Fruit fly (Drosophila melanogaster) whole organism, adult: ENCODE data around the gene Fibp.
A peak's percentile ranks its signal among the peaks of the same experiment; 100 is the strongest.

Source experiments
- CG11617 ChIP-seq: fragments of 200-800 bp; sonication (Bioruptor generic); optimal IDR thresholded peaks from 2 replicates; lab custom pipeline; 2017; ENCODE audit warnings: mild to moderate bottlenecking, missing biosample characterization, missing genetic modification reagents, missing genetic modification characterization
- CG12768 ChIP-seq: fragments of 200-800 bp; sonication (Bioruptor generic); optimal IDR thresholded peaks from 2 replicates; lab custom pipeline; 2017; ENCODE audit warnings: missing biosample characterization, missing genetic modification characterization, mild to moderate bottlenecking, moderate library complexity, missing genetic modification reagents
- CG14711 ChIP-seq: fragments of 200-800 bp; sonication (Bioruptor generic); optimal IDR thresholded peaks from 2 replicates; lab custom pipeline; 2018; ENCODE audit warnings: missing biosample characterization, mild to moderate bottlenecking, missing genetic modification characterization, moderate library complexity
- CG1620 ChIP-seq: fragments of 200-800 bp; sonication (Bioruptor generic); optimal IDR thresholded peaks from 2 replicates; lab custom pipeline; 2016; ENCODE audit warnings: missing biosample characterization, missing genetic modification characterization
- CG33017 ChIP-seq: fragments of 200-800 bp; sonication (Bioruptor generic); optimal IDR thresholded peaks from 2 replicates; lab custom pipeline; 2018; ENCODE audit warnings: missing biosample characterization, mild to moderate bottlenecking, missing genetic modification characterization, moderate library complexity
- CG5204 ChIP-seq: fragments of 200-800 bp; sonication (Bioruptor generic); optimal IDR thresholded peaks from 2 replicates; lab custom pipeline; 2016; ENCODE audit warnings: missing biosample characterization, missing genetic modification characterization
- CG7045 ChIP-seq: fragments of 200-800 bp; sonication (Bioruptor generic); optimal IDR thresholded peaks from 2 replicates; lab custom pipeline; 2017; ENCODE audit warnings: missing biosample characterization, mild to moderate bottlenecking, missing genetic modification characterization
- CG7101 ChIP-seq: fragments of 200-800 bp; sonication (Bioruptor generic); optimal IDR thresholded peaks from 2 replicates; lab custom pipeline; 2018; ENCODE audit warnings: missing biosample characterization, mild to moderate bottlenecking, missing genetic modification characterization, moderate library complexity
- Clk ChIP-seq: fragments of 200-800 bp; sonication (Bioruptor generic); optimal IDR thresholded peaks from 2 replicates; lab custom pipeline; 2017; ENCODE audit warnings: missing biosample characterization, missing genetic modification characterization
- Crg-1 ChIP-seq: fragments of 200-800 bp; sonication (Bioruptor generic); optimal IDR thresholded peaks from 2 replicates; lab custom pipeline; 2016; ENCODE audit warnings: missing biosample characterization, missing genetic modification characterization
- Hr96 ChIP-seq: fragments of 200-800 bp; sonication (Bioruptor generic); optimal IDR thresholded peaks from 2 replicates; lab custom pipeline; 2016; ENCODE audit warnings: missing biosample characterization, missing genetic modification characterization
- Mnt ChIP-seq: fragments of 200-800 bp; sonication (Bioruptor generic); optimal IDR thresholded peaks from 2 replicates; lab custom pipeline; 2016; ENCODE audit warnings: missing biosample characterization, mild to moderate bottlenecking, missing genetic modification characterization
- bab1 ChIP-seq: fragments of 200-800 bp; sonication (Bioruptor generic); optimal IDR thresholded peaks from 3 replicates; lab custom pipeline; 2019; ENCODE audit warnings: missing biosample characterization, mild to moderate bottlenecking, missing genetic modification characterization, moderate library complexity
- cic ChIP-seq: fragments of 200-800 bp; sonication (Bioruptor generic); optimal IDR thresholded peaks from 2 replicates; lab custom pipeline; 2017; ENCODE audit warnings: missing biosample characterization, mild to moderate bottlenecking, missing genetic modification characterization, moderate library complexity
- cnc ChIP-seq, 2 experiments: fragments of >200 bp; optimal IDR thresholded peaks; 2 replicates each; lab custom pipeline; 2017
- kay ChIP-seq: fragments of 200-800 bp; sonication (Bioruptor generic); peaks from one replicate; lab custom pipeline; 2016; ENCODE audit warnings: missing biosample characterization, missing genetic modification characterization, borderline replicate concordance
- ovo ChIP-seq: fragments of 200-800 bp; sonication (Bioruptor generic); optimal IDR thresholded peaks from 2 replicates; lab custom pipeline; 2016; ENCODE audit warnings: missing biosample characterization, missing genetic modification characterization
- pad ChIP-seq: fragments of 200-800 bp; sonication (Bioruptor generic); optimal IDR thresholded peaks from 3 replicates; lab custom pipeline; 2017; ENCODE audit warnings: missing biosample characterization, missing genetic modification characterization, mild to moderate bottlenecking, moderate library complexity, missing genetic modification reagents
- tj ChIP-seq: fragments of 200-800 bp; sonication (Bioruptor generic); optimal IDR thresholded peaks from 3 replicates; lab custom pipeline; 2017; ENCODE audit warnings: missing biosample characterization, mild to moderate bottlenecking, missing genetic modification characterization, moderate library complexity
- toe ChIP-seq: fragments of 200-800 bp; sonication (Bioruptor generic); optimal IDR thresholded peaks from 2 replicates; lab custom pipeline; 2016; ENCODE audit warnings: missing biosample characterization, missing genetic modification characterization

Gene Fibp

dm6 chr3L:19817807-19818531 is at the start of gene Fibp, which contains the start of gene Deaf1:
Fibp (minus strand) TSS chr3L:19817967.
Deaf1 (plus strand) TSS chr3L:19818174.
- TF ChIP-seq Clk (GFP tag; lab: Kevin White, UChicago) (peak; percentile 66), CG33017 (peak; percentile 65), Hr96 (GFP tag; lab: Kevin White, UChicago) (peak; percentile 88), pad (GFP tag; lab: Kevin White, UChicago) (peak; percentile 59), Mnt (GFP tag; lab: Kevin White, UChicago) (peak; percentile 40), CG12768 (GFP tag; lab: Kevin White, UChicago) (peak; percentile 74), toe (GFP tag; lab: Kevin White, UChicago) (peak; percentile 94), Crg-1 (peak; percentile 81), bab1 (GFP tag; lab: Kevin White, UChicago) (peak; percentile 79), cnc (optimal IDR thresholded peaks at IDR 0.05; lab: Kevin White, UChicago) (no peak), ovo (GFP tag; lab: Kevin White, UChicago) (peak; percentile 76), cic (GFP tag; lab: Kevin White, UChicago) (no peak), kay (no peak), CG14711 (tag; lab: Kevin White, UChicago) (peak; percentile 96), tj (GFP tag; lab: Kevin White, UChicago) (peak; percentile 43), CG11617 (GFP tag; lab: Kevin White, UChicago) (peak; percentile 85), CG5204 (no peak), CG1620 (GFP tag; lab: Kevin White, UChicago) (peak; percentile 87), CG7045 (GFP tag; lab: Kevin White, UChicago) (peak; percentile 76), CG7101 (tag; lab: Kevin White, UChicago) (peak; percentile 80)

- TF ChIP-seq kay (peak; percentile 33), cnc (optimal IDR thresholded peaks at IDR 0.05; lab: Kevin White, UChicago) (no peak)
Measured at dm6 chr3L:19867238-19867637, 49.5 kb upstream of the Fibp start.

- TF ChIP-seq cnc (optimal IDR thresholded peaks at IDR 0.05; lab: Kevin White, UChicago) (no peak), CG1620 (GFP tag; lab: Kevin White, UChicago) (peak; percentile 4), CG7045 (GFP tag; lab: Kevin White, UChicago) (no peak), Crg-1 (peak; percentile 37), kay (no peak), CG7101 (tag; lab: Kevin White, UChicago) (peak; percentile 40), CG33017 (peak; percentile 16), bab1 (GFP tag; lab: Kevin White, UChicago) (peak; percentile 83), tj (GFP tag; lab: Kevin White, UChicago) (peak; percentile 73), Clk (GFP tag; lab: Kevin White, UChicago) (no peak), toe (GFP tag; lab: Kevin White, UChicago) (no peak), CG11617 (GFP tag; lab: Kevin White, UChicago) (peak; percentile 58), Hr96 (GFP tag; lab: Kevin White, UChicago) (peak; percentile 31), CG12768 (GFP tag; lab: Kevin White, UChicago) (peak; percentile 73), pad (GFP tag; lab: Kevin White, UChicago) (peak; percentile 44), Mnt (GFP tag; lab: Kevin White, UChicago) (peak; percentile 86), cic (GFP tag; lab: Kevin White, UChicago) (peak; percentile 25), CG5204 (no peak), ovo (GFP tag; lab: Kevin White, UChicago) (peak; percentile 65), CG14711 (tag; lab: Kevin White, UChicago) (no peak)
Measured at dm6 chr3L:19861215-19861614, 43.4 kb upstream of the Fibp start.

DNA sequence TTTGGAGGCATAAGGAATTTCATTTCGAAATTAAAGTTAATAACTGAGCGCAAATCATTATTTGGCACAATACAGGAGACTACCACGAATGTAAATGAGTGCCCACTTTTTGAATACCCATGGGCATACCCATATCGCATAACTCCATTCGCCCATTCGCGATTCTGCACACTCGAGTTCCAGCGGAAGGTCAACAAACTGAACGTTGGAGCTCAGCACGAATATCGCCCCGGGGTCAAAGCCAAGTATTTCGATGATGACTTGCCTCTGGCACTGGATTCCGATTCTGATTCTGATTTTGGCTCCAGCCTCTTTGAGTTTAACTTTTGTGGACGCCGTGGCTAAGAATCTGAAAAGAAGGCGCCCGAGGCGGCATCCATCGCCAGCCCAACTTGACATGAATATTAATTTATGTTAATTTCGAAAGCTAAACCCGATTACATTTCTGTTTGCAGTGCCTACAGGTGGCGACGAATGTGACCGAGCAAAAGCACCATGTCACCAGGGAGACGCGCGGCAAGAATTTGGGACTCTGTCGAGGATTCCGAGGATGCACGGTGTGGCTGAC is 40.2 kb upstream of the Fibp start:
- TF ChIP-seq toe (GFP tag; lab: Kevin White, UChicago), result no peak
- TF ChIP-seq cnc (optimal IDR thresholded peaks at IDR 0.05; lab: Kevin White, UChicago), result no peak
- TF ChIP-seq CG12768 (GFP tag; lab: Kevin White, UChicago), result no peak
- no peak for TF ChIP-seq CG33017
- TF ChIP-seq Crg-1, result no peak

DNA sequence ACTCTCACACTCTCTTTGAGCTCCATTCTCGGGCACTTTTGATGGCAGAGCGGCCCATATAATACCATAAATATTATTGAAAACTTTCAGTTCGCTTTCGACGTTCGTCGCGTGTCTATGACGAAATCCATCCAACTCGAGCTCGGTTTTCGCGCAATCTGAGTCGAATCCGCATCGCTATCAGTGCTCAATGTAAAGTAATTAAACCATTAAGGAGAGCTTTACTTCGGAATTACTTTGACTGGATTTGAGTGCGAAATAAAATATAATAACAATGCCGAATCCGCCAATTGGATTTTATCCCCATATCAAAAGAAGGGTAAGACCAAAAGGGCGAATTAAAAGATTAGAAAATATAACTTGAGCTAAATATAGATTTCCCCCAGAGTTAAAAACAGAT is 30.3 kb upstream of the Fibp start:
- no peak for TF ChIP-seq bab1 (GFP tag; lab: Kevin White, UChicago)
- TF ChIP-seq kay, result peak; percentile 76

dm6 chr3L:19846960-19847359 is 29.2 kb upstream of the Fibp start:
- TF ChIP-seq Mnt (GFP tag; lab: Kevin White, UChicago) (no peak), CG33017 (no peak), CG14711 (tag; lab: Kevin White, UChicago) (no peak)

dm6 chr3L:19845907-19846301 is 28.1 kb upstream of the Fibp start:
- TF ChIP-seq tj (GFP tag; lab: Kevin White, UChicago) (peak; percentile 94), bab1 (GFP tag; lab: Kevin White, UChicago) (no peak)
